Fruit fly (Drosophila melanogaster) whole organism, pupa: Measurements from ENCODE around the gene MED25.

Source experiments
- CG10348 ChIP-seq: fragments of 200-800 bp; sonication (Bioruptor generic); IDR thresholded peaks from 2 replicates; pipeline ENCODE4 v1.3.6; 2022; ENCODE audit warnings: missing biosample characterization, missing genetic modification characterization
- CG12605 ChIP-seq: fragments of 200-800 bp; sonication (Bioruptor generic); IDR thresholded peaks from 2 replicates; pipeline ENCODE4 v1.3.6; 2022; ENCODE audit warnings: missing biosample characterization, missing genetic modification characterization
- CG13204 ChIP-seq: fragments of 200-800 bp; sonication (Bioruptor generic); optimal IDR thresholded peaks from 2 replicates; lab custom pipeline; 2018; ENCODE audit warnings: missing biosample characterization, mild to moderate bottlenecking, missing genetic modification characterization, moderate library complexity
- CG14655 ChIP-seq: fragments of 200-800 bp; sonication (Bioruptor generic); optimal IDR thresholded peaks from 3 replicates; lab custom pipeline; 2017; ENCODE audit warnings: mild to moderate bottlenecking, missing biosample characterization, missing genetic modification reagents, missing genetic modification characterization
- CG15710 ChIP-seq: fragments of 200-800 bp; sonication (Bioruptor generic); optimal IDR thresholded peaks from 2 replicates; lab custom pipeline; 2018; ENCODE audit warnings: missing biosample characterization, mild to moderate bottlenecking, missing genetic modification characterization, moderate library complexity
- CG17806 ChIP-seq: fragments of 200-800 bp; sonication (Bioruptor generic); optimal IDR thresholded peaks from 2 replicates; lab custom pipeline; 2018; ENCODE audit warnings: missing biosample characterization, mild to moderate bottlenecking, missing genetic modification characterization, moderate library complexity
- CG32121 ChIP-seq: fragments of 200-800 bp; sonication (Bioruptor generic); IDR thresholded peaks from 2 replicates; pipeline ENCODE4 v1.3.6; 2022; ENCODE audit warnings: missing biosample characterization, missing genetic modification characterization
- CG34367 ChIP-seq: fragments of 200-800 bp; sonication (Bioruptor generic); optimal IDR thresholded peaks from 2 replicates; lab custom pipeline; 2018; ENCODE audit warnings: missing biosample characterization, mild to moderate bottlenecking, missing genetic modification characterization
- CG4496 ChIP-seq: fragments of 200-800 bp; sonication (Bioruptor generic); IDR thresholded peaks from 3 replicates; pipeline ENCODE4 v1.3.6; 2022; ENCODE audit warnings: missing biosample characterization, missing genetic modification characterization
- CG8159 ChIP-seq: fragments of 200-800 bp; sonication (Bioruptor generic); optimal IDR thresholded peaks from 3 replicates; lab custom pipeline; 2018; ENCODE audit warnings: missing biosample characterization, mild to moderate bottlenecking, missing genetic modification characterization, moderate library complexity
- CG8301 ChIP-seq: fragments of 200-800 bp; sonication (Bioruptor generic); optimal IDR thresholded peaks from 2 replicates; lab custom pipeline; 2018; ENCODE audit warnings: missing biosample characterization, mild to moderate bottlenecking, missing genetic modification characterization
- CG9948 ChIP-seq: fragments of 200-800 bp; sonication (Bioruptor generic); optimal IDR thresholded peaks from 2 replicates; lab custom pipeline; 2018; ENCODE audit warnings: missing biosample characterization, mild to moderate bottlenecking, missing genetic modification characterization, moderate library complexity
- D1 ChIP-seq: fragments of 200-800 bp; sonication (Bioruptor generic); optimal IDR thresholded peaks from 2 replicates; lab custom pipeline; 2018; ENCODE audit warnings: missing biosample characterization, mild to moderate bottlenecking, missing genetic modification characterization, moderate library complexity
- EcR ChIP-seq: fragments of 200-800 bp; sonication (Bioruptor generic); optimal IDR thresholded peaks from 3 replicates; lab custom pipeline; 2019; ENCODE audit warnings: missing biosample characterization, missing genetic modification characterization, mild to moderate bottlenecking, moderate library complexity, missing genetic modification reagents
- Ets98B ChIP-seq: fragments of 200-800 bp; sonication (Bioruptor generic); IDR thresholded peaks from 2 replicates; pipeline ENCODE4 v1.3.6; 2022; ENCODE audit warnings: missing biosample characterization, missing genetic modification characterization
- Pif1A ChIP-seq: fragments of 200-800 bp; sonication (Bioruptor generic); optimal IDR thresholded peaks from 3 replicates; lab custom pipeline; 2016; ENCODE audit warnings: missing biosample characterization, missing genetic modification characterization
- Pif1B ChIP-seq: fragments of 200-800 bp; sonication (Bioruptor generic); optimal IDR thresholded peaks from 3 replicates; lab custom pipeline; 2016; ENCODE audit warnings: missing biosample characterization, missing genetic modification characterization
- Snoo ChIP-seq: fragments of 200-800 bp; sonication (Bioruptor generic); optimal IDR thresholded peaks from 3 replicates; lab custom pipeline; 2017; ENCODE audit warnings: missing biosample characterization, mild to moderate bottlenecking, missing genetic modification characterization, inconsistent platforms
- fd96Ca ChIP-seq: fragments of 200-800 bp; sonication (Bioruptor generic); IDR thresholded peaks from 3 replicates; pipeline ENCODE4 v1.3.6; 2022; ENCODE audit warnings: missing biosample characterization, missing genetic modification characterization
- gl ChIP-seq: fragments of 200-800 bp; sonication (Bioruptor generic); optimal IDR thresholded peaks from 2 replicates; lab custom pipeline; 2018; ENCODE audit warnings: missing biosample characterization, mild to moderate bottlenecking, missing genetic modification characterization
- rn ChIP-seq: fragments of 200-800 bp; sonication (Bioruptor generic); IDR thresholded peaks from 2 replicates; pipeline ENCODE4 v1.3.6; 2022; ENCODE audit warnings: missing biosample characterization, missing genetic modification characterization

The MED25 gene

dm6 chr3R:20008372-20009051 lies at the start of gene MED25, which contains the start of gene Hs6st:
MED25 (plus strand) TSS chr3R:20008947.
Hs6st (minus strand) TSS chr3R:20008512.
- TF ChIP-seq Ets98B (GFP tag; lab: Robert Waterston, UW) = peak; percentile 5; the same call in 1 of the 2 replicates
- no peak for TF ChIP-seq EcR (GFP tag; lab: Kevin White, UChicago)
- no peak for TF ChIP-seq fd96Ca (GFP tag; lab: Robert Waterston, UW)
- TF ChIP-seq CG4496 (GFP tag; lab: Robert Waterston, UW) = peak; percentile 50; the same call in 2 of the 3 replicates
- TF ChIP-seq Snoo (tag; lab: Kevin White, UChicago) = no peak
- no peak for TF ChIP-seq CG13204 (GFP tag; lab: Kevin White, UChicago)
- no peak for TF ChIP-seq CG8301
- peak; percentile 66 for TF ChIP-seq CG8159
- TF ChIP-seq gl (tag; lab: Kevin White, UChicago) = no peak
- peak; percentile 40 for TF ChIP-seq CG9948 (tag; lab: Kevin White, UChicago)
- no peak; the same call in 1 of the 2 replicates for TF ChIP-seq CG32121 (GFP tag; lab: Robert Waterston, UW)
- TF ChIP-seq Pif1A (GFP tag; lab: Kevin White, UChicago) = no peak
- no peak for TF ChIP-seq Pif1B (GFP tag; lab: Kevin White, UChicago)
- TF ChIP-seq CG12605 (GFP tag; lab: Robert Waterston, UW) = peak; percentile 5; the same call in 1 of the 2 replicates
- TF ChIP-seq CG34367 (tag; lab: Kevin White, UChicago) = no peak
- no peak for TF ChIP-seq CG14655 (GFP tag; lab: Kevin White, UChicago)
- no peak for TF ChIP-seq CG17806
- TF ChIP-seq rn (GFP tag; lab: Robert Waterston, UW) = no peak
- no peak for TF ChIP-seq CG10348 (GFP tag; lab: Robert Waterston, UW)
- peak; percentile 13 for TF ChIP-seq CG15710 (tag; lab: Kevin White, UChicago)
- no peak for TF ChIP-seq D1

DNA sequence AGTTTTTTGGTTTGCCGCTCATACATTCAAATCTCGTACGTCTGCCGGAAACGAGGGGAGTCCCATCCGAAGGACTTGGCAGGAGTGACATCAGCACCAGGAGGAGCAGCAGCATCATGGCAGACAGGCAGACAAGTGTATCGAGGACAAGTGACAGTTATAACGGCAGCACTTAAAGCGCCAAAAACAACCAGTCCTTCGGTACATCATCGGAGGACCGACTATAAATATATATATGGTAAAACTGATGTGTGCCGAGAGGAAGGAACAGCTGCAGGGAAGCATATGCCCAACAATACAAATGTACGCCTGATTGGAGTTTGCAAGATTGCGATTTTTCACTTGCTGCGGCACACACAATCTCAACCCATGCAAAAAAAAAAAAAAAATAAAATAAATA lies 40.1 kb upstream of the MED25 start:
- no peak for TF ChIP-seq Snoo (tag; lab: Kevin White, UChicago)
- no peak for TF ChIP-seq CG34367 (tag; lab: Kevin White, UChicago)
- TF ChIP-seq rn (GFP tag; lab: Robert Waterston, UW) = no peak
- TF ChIP-seq CG32121 (GFP tag; lab: Robert Waterston, UW) = no peak
- TF ChIP-seq CG12605 (GFP tag; lab: Robert Waterston, UW) = no peak
- TF ChIP-seq CG15710 (tag; lab: Kevin White, UChicago) = no peak
- no peak for TF ChIP-seq CG14655 (GFP tag; lab: Kevin White, UChicago)
- TF ChIP-seq gl (tag; lab: Kevin White, UChicago) = no peak
- no peak for TF ChIP-seq CG4496 (GFP tag; lab: Robert Waterston, UW)
- no peak for TF ChIP-seq Pif1A (GFP tag; lab: Kevin White, UChicago)
- TF ChIP-seq EcR (GFP tag; lab: Kevin White, UChicago) = no peak
- TF ChIP-seq fd96Ca (GFP tag; lab: Robert Waterston, UW) = no peak
- no peak for TF ChIP-seq Pif1B (GFP tag; lab: Kevin White, UChicago)
- TF ChIP-seq CG9948 (tag; lab: Kevin White, UChicago) = no peak
- TF ChIP-seq, all 21 proteins: peak for 0

DNA sequence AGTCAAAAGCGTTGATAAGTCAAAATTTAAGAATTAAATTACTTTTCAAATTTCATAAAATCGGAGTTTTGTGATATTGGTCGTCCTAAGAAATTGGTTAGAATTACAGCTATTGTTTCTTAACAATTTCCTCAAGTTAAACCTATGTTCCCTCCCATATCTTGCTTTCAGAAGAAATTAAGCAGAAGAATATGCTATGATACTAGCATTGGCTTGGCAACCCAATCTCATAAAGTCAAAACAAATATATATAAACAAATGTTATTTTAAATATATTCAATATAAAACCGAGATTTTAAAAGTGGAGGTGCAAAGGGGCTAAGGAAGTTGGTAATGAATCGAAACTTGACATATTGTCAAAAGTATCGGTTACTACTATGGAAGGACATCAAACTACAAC lies 36.1 kb upstream of the MED25 start, which contains the start of gene CG31213:
CG31213 (plus strand) TSS at position 301 of the 400 bp plus-strand sequence.
- TF ChIP-seq CG8159 (no peak), Snoo (tag; lab: Kevin White, UChicago) (no peak), CG32121 (GFP tag; lab: Robert Waterston, UW) (no peak), gl (tag; lab: Kevin White, UChicago) (no peak), CG14655 (GFP tag; lab: Kevin White, UChicago) (no peak), CG12605 (GFP tag; lab: Robert Waterston, UW) (no peak), Pif1A (GFP tag; lab: Kevin White, UChicago) (no peak), CG13204 (GFP tag; lab: Kevin White, UChicago) (no peak), EcR (GFP tag; lab: Kevin White, UChicago) (no peak), fd96Ca (GFP tag; lab: Robert Waterston, UW) (no peak), CG34367 (tag; lab: Kevin White, UChicago) (no peak), CG17806 (no peak), Pif1B (GFP tag; lab: Kevin White, UChicago) (no peak)

- no peak for TF ChIP-seq CG34367 (tag; lab: Kevin White, UChicago)
- TF ChIP-seq CG12605 (GFP tag; lab: Robert Waterston, UW) = no peak
- no peak for TF ChIP-seq rn (GFP tag; lab: Robert Waterston, UW)
- TF ChIP-seq gl (tag; lab: Kevin White, UChicago) = no peak
- TF ChIP-seq CG10348 (GFP tag; lab: Robert Waterston, UW) = no peak
- TF ChIP-seq CG14655 (GFP tag; lab: Kevin White, UChicago) = no peak
- no peak for TF ChIP-seq CG15710 (tag; lab: Kevin White, UChicago)
- no peak for TF ChIP-seq Ets98B (GFP tag; lab: Robert Waterston, UW)
- no peak for TF ChIP-seq CG17806
- no peak for TF ChIP-seq CG8159
- TF ChIP-seq CG4496 (GFP tag; lab: Robert Waterston, UW) = no peak
- no peak for TF ChIP-seq CG13204 (GFP tag; lab: Kevin White, UChicago)
- no peak for TF ChIP-seq CG32121 (GFP tag; lab: Robert Waterston, UW)
- no peak for TF ChIP-seq Pif1B (GFP tag; lab: Kevin White, UChicago)
- TF ChIP-seq Pif1A (GFP tag; lab: Kevin White, UChicago) = no peak
Measured at dm6 chr3R:19985376-19985775, 23.4 kb upstream of the MED25 start.

- no peak for TF ChIP-seq CG10348 (GFP tag; lab: Robert Waterston, UW)
- TF ChIP-seq, all 21 proteins: peak for 0
Measured at dm6 chr3R:19995408-19995807, 13.3 kb upstream of the MED25 start.
